Worm (Caenorhabditis elegans): ENCODE results near the gene F35B3.7.

DNA sequence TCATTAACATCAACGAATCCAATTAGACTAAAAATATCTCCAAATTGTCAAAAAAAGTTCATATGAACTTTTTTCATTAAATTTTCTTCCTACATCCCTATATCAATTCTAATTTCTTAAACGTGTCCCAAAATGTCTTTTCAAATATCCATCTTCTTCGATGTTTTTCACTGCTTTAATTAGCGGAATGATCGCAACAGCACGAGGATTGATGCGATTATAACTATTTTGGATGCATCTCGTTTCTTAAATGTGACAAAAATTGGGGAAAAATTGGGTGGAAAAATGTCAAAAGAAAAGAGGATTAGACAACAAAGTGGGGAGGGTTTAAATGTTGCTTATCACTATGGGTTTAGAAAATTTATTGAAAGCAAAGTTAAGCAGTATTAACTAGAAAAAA is 8.7 kb downstream of the F35B3.7 start:
- TF ChIP-seq nhr-237 (tag; optimal IDR thresholded peaks at IDR 0.05) (no peak), nhr-76 (tag; optimal IDR thresholded peaks at IDR 0.05) (no peak), nhr-85 (tag) (peak; percentile 63), vab-15 (tag; optimal IDR thresholded peaks at IDR 0.05) (no peak), C16A3.4 (tag; optimal IDR thresholded peaks at IDR 0.05) (no peak), unc-62 (GFP tag; optimal IDR thresholded peaks at IDR 0.05) (no peak), sptf-1 (tag; optimal IDR thresholded peaks at IDR 0.05) (no peak), lin-14 (GFP tag; optimal IDR thresholded peaks at IDR 0.05) (peak; percentile 58), ztf-11 (tag; optimal IDR thresholded peaks at IDR 0.05) (no peak)

All from whole organism, L1 larva.